In the genomic region with DNA sequence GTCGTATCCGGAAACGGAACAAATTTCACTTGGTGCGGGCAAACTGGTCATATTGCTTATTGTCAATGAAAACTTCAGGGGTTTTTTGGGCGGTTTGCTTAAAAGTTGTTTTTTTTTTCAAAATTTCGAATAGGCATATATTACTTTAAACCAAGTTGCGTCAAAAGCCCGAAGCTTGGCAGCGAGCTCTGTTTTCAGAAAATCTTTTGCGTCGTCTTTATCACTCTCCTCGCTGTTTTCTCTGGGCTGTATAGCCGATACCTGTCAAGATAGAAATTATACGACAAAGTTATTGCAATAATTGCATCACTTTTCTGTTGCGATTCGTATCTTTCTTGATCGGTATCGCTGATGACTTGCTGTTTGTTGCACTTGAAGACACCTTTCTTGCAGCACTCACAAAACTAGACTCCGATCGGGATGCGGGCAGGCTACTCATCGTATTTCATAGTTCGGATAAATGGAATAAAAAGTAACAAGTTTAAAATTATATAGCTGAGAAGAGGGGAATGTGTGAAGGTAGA, we compare ENCODE assay signal across 2 worm cellular contexts.
TF ChIP-seq lines count a peak whose summit lies in the region.

A gene (minus strand): TSS at position 51 of the 524 bp plus-strand sequence.
A gene (minus strand): TSS at position 439 of the 524 bp plus-strand sequence.

TF ChIP-seq in whole organism, L4 larva, 104 proteins besides CTCF, POLR2A, EP300 and RAD21 (continued from another document):
- TF ChIP-seq zfp-3 (GFP tag; conservative IDR thresholded peaks at IDR 0.05; lab: Robert Waterston, UW) (no peak), unc-130 (GFP tag; optimal IDR thresholded peaks at IDR 0.05; lab: Kevin White, UChicago) (no peak), arid-1 (GFP tag; conservative IDR thresholded peaks at IDR 0.05; lab: Robert Waterston, UW) (no peak), fos-1 (tag; optimal IDR thresholded peaks at IDR 0.05; lab: Kevin White, UChicago) (no peak), F49E8.2 (tag; optimal IDR thresholded peaks at IDR 0.05; lab: Kevin White, UChicago; ENCODE audit: borderline replicate concordance) (no peak), lim-7 (GFP tag; IDR thresholded peaks at IDR 0.05; lab: Robert Waterston, UW) (no peak), sdz-12 (GFP tag; optimal IDR thresholded peaks at IDR 0.05; lab: Kevin White, UChicago) (peak; percentile 57), ZK337.2 (GFP tag; IDR thresholded peaks at IDR 0.05; lab: Robert Waterston, UW) (no peak), ceh-32 (tag; optimal IDR thresholded peaks at IDR 0.05; lab: Kevin White, UChicago; ENCODE audit: poor library complexity) (no peak), F37D6.2 (tag; optimal IDR thresholded peaks at IDR 0.05; lab: Kevin White, UChicago) (no peak), nhr-10 (tag; optimal IDR thresholded peaks at IDR 0.05; lab: Kevin White, UChicago) (no peak), saeg-2 (GFP tag; IDR thresholded peaks at IDR 0.05; lab: Robert Waterston, UW) (no peak), ama-1 (optimal IDR thresholded peaks at IDR 0.05; lab: Kevin White, UChicago) (peak; percentile 98), vab-7 (GFP tag; IDR thresholded peaks at IDR 0.05; lab: Robert Waterston, UW) (no peak), mep-1 (tag; optimal IDR thresholded peaks at IDR 0.05; lab: Kevin White, UChicago) (no peak), nhr-48 (tag; optimal IDR thresholded peaks at IDR 0.05; lab: Kevin White, UChicago) (no peak), dmd-6 (GFP tag; IDR thresholded peaks at IDR 0.05; lab: Robert Waterston, UW) (no peak), skn-1 (tag; optimal IDR thresholded peaks at IDR 0.05; lab: Kevin White, UChicago) (no peak), daf-16 (GFP tag; optimal IDR thresholded peaks at IDR 0.05; lab: Kevin White, UChicago) (no peak), daf-16 (tag; optimal IDR thresholded peaks at IDR 0.05; lab: Kevin White, UChicago) (no peak), lin-38 (GFP tag; IDR thresholded peaks at IDR 0.05; lab: Robert Waterston, UW) (0 out of 2 replicates have a peak, but pooled peaks have one; percentile 5), mdl-1 (tag; optimal IDR thresholded peaks at IDR 0.05; lab: Kevin White, UChicago) (no peak), jun-1 (tag; optimal IDR thresholded peaks at IDR 0.05; lab: Kevin White, UChicago) (no peak), rbr-2 (tag; optimal IDR thresholded peaks at IDR 0.05; lab: Kevin White, UChicago) (no peak), ceh-82 (tag; optimal IDR thresholded peaks at IDR 0.05; lab: Kevin White, UChicago) (no peak), spr-3 (GFP tag; optimal IDR thresholded peaks at IDR 0.05; lab: Kevin White, UChicago) (no peak), ctbp-1 (GFP tag; IDR thresholded peaks at IDR 0.05; lab: Robert Waterston, UW) (no peak), nhr-11 (tag; optimal IDR thresholded peaks at IDR 0.05; lab: Kevin White, UChicago) (no peak), nhr-6 (tag; optimal IDR thresholded peaks at IDR 0.05; lab: Kevin White, UChicago) (no peak)

TF ChIP-seq in whole organism, young adult, 124 proteins besides CTCF, POLR2A, EP300 and RAD21 (continued from another document):
- TF ChIP-seq C17E4.6 (GFP tag; IDR thresholded peaks at IDR 0.05; lab: Robert Waterston, UW) = 0 out of 2 replicates have a peak, but pooled peaks have one; percentile 3
- no peak for TF ChIP-seq rec-8 (tag; optimal IDR thresholded peaks at IDR 0.05; lab: Kevin White, UChicago)
- TF ChIP-seq nfya-2 (GFP tag; IDR thresholded peaks at IDR 0.05; lab: Robert Waterston, UW) = 0 out of 2 replicates have a peak, but pooled peaks have one; percentile 51
- peak; percentile 42 for TF ChIP-seq dox-1 (GFP tag; IDR thresholded peaks at IDR 0.05; lab: Robert Waterston, UW)
- no peak for TF ChIP-seq tbp1 (GFP tag; optimal IDR thresholded peaks at IDR 0.05; lab: Kevin White, UChicago)
- TF ChIP-seq ama-1 (optimal IDR thresholded peaks at IDR 0.05; lab: Kevin White, UChicago) = peak; percentile 92
- TF ChIP-seq ama-1 (GFP tag; optimal IDR thresholded peaks at IDR 0.05; lab: Kevin White, UChicago) = no peak
- no peak for TF ChIP-seq ztf-18 (tag; optimal IDR thresholded peaks at IDR 0.05; lab: Kevin White, UChicago)
- no peak for TF ChIP-seq egl-18 (GFP tag; IDR thresholded peaks at IDR 0.05; lab: Robert Waterston, UW)
- no peak for TF ChIP-seq T26A5.8 (tag; optimal IDR thresholded peaks at IDR 0.05; lab: Kevin White, UChicago)
- TF ChIP-seq unc-62 (GFP tag; optimal IDR thresholded peaks at IDR 0.05; lab: Kevin White, UChicago) = no peak
- TF ChIP-seq mes-4 (tag; optimal IDR thresholded peaks at IDR 0.05; lab: Kevin White, UChicago) = no peak
- TF ChIP-seq ztf-6 (GFP tag; IDR thresholded peaks at IDR 0.05; lab: Robert Waterston, UW) = no peak
